Fruit fly (Drosophila melanogaster) whole organism, embryonic: Measurements from ENCODE around the gene CG42792.
A peak's percentile ranks its signal among the peaks of the same experiment; 100 is the strongest.

Experiments
- B-H2 ChIP-seq: fragments of 200-800 bp; sonication (Bioruptor generic); optimal IDR thresholded peaks from 2 replicates; lab custom pipeline; 2018; ENCODE audit warnings: missing biosample characterization, mild to moderate bottlenecking, missing genetic modification characterization
- CG10431 ChIP-seq: fragments of 200-800 bp; sonication (Bioruptor generic); optimal IDR thresholded peaks from 3 replicates; lab custom pipeline; 2018; ENCODE audit warnings: missing biosample characterization, mild to moderate bottlenecking, missing genetic modification characterization
- CG11085 ChIP-seq: fragments of 200-800 bp; sonication (Bioruptor generic); IDR thresholded peaks from 2 replicates; pipeline ENCODE4 v1.3.6; 2022; ENCODE audit warnings: missing biosample characterization, missing genetic modification characterization
- CG11723 ChIP-seq: fragments of 200-800 bp; sonication (Bioruptor generic); optimal IDR thresholded peaks from 2 replicates; lab custom pipeline; 2017; ENCODE audit warnings: missing biosample characterization, mild to moderate bottlenecking, missing genetic modification characterization
- CG12071 ChIP-seq: fragments of 200-800 bp; sonication (Bioruptor generic); optimal IDR thresholded peaks from 3 replicates; lab custom pipeline; 2018; ENCODE audit warnings: missing biosample characterization, mild to moderate bottlenecking, missing genetic modification characterization
- CG13775 ChIP-seq: fragments of 200-800 bp; sonication (Bioruptor generic); optimal IDR thresholded peaks from 3 replicates; lab custom pipeline; 2017; ENCODE audit warnings: missing biosample characterization, mild to moderate bottlenecking, missing genetic modification characterization
- CG14710 ChIP-seq: fragments of 200-800 bp; sonication (Bioruptor generic); optimal IDR thresholded peaks from 3 replicates; lab custom pipeline; 2019; ENCODE audit warnings: missing biosample characterization, mild to moderate bottlenecking, missing genetic modification characterization, moderate library complexity
- CG16815 ChIP-seq: fragments of 200-800 bp; sonication (Bioruptor generic); optimal IDR thresholded peaks from 3 replicates; lab custom pipeline; 2017; ENCODE audit warnings: missing biosample characterization, mild to moderate bottlenecking, missing genetic modification characterization
- CG17802 ChIP-seq: fragments of 200-800 bp; sonication (Bioruptor generic); optimal IDR thresholded peaks from 2 replicates; lab custom pipeline; 2018; ENCODE audit warnings: missing biosample characterization, mild to moderate bottlenecking, missing genetic modification characterization, moderate library complexity
- CG2120 ChIP-seq: fragments of 200-800 bp; sonication (Bioruptor generic); optimal IDR thresholded peaks from 3 replicates; lab custom pipeline; 2016; ENCODE audit warnings: missing biosample characterization, missing genetic modification characterization
- CG31224 ChIP-seq: fragments of 200-800 bp; sonication (Bioruptor generic); IDR thresholded peaks from 2 replicates; pipeline ENCODE4 v1.3.6; 2022; ENCODE audit warnings: missing biosample characterization, missing genetic modification characterization
- CG31365 ChIP-seq: fragments of 200-800 bp; sonication (Bioruptor generic); optimal IDR thresholded peaks from 2 replicates; lab custom pipeline; 2018; ENCODE audit warnings: missing biosample characterization, mild to moderate bottlenecking, missing genetic modification characterization
- CG33557 ChIP-seq: fragments of 200-800 bp; sonication (Bioruptor generic); optimal IDR thresholded peaks from 2 replicates; lab custom pipeline; 2019; ENCODE audit warnings: missing biosample characterization, mild to moderate bottlenecking, missing genetic modification characterization, moderate library complexity
- CG34224 ChIP-seq: fragments of 200-800 bp; sonication (Bioruptor generic); IDR thresholded peaks from 3 replicates; pipeline ENCODE4 v1.3.6; 2022; ENCODE audit warnings: missing biosample characterization, missing genetic modification characterization; ENCODE audit not compliant: partially characterized antibody
- CG43689 ChIP-seq: fragments of 200-800 bp; sonication (Bioruptor generic); IDR thresholded peaks from 2 replicates; pipeline ENCODE4 v1.3.6; 2022; ENCODE audit warnings: missing biosample characterization, missing genetic modification characterization
- CG6791 ChIP-seq: fragments of 200-800 bp; sonication (Bioruptor generic); IDR thresholded peaks from 3 replicates; pipeline ENCODE4 v1.3.6; 2022; ENCODE audit warnings: missing biosample characterization, missing genetic modification characterization; ENCODE audit not compliant: partially characterized antibody
- CG7745 ChIP-seq: fragments of 200-800 bp; sonication (Bioruptor generic); optimal IDR thresholded peaks from 2 replicates; lab custom pipeline; 2018; ENCODE audit warnings: missing biosample characterization, mild to moderate bottlenecking, missing genetic modification characterization, moderate library complexity
- CG7987 ChIP-seq: fragments of 200-800 bp; sonication (Bioruptor generic); optimal IDR thresholded peaks from 2 replicates; lab custom pipeline; 2018; ENCODE audit warnings: missing biosample characterization, mild to moderate bottlenecking, missing genetic modification characterization, moderate library complexity
- D19A ChIP-seq: fragments of 200-800 bp; optimal IDR thresholded peaks from 3 replicates; lab custom pipeline; 2019; ENCODE audit warnings: missing biosample characterization, mild to moderate bottlenecking, missing genetic modification characterization, moderate library complexity
- Dll ChIP-seq: fragments of 200-800 bp; sonication (Bioruptor generic); IDR thresholded peaks from 4 replicates; pipeline ENCODE4 v1.3.6; 2022; ENCODE audit warnings: missing biosample characterization, missing genetic modification characterization; ENCODE audit not compliant: partially characterized antibody
- Hr78 ChIP-seq, 2 experiments: fragments of 200-800 bp in 1 of 2; fragments of >200 bp in 1 of 2; sonication (Bioruptor generic) in 1 of 2; optimal IDR thresholded peaks; 2 replicates each; lab custom pipeline; 2017 to 2019; ENCODE audit warnings: missing biosample characterization in 2 of 2, missing genetic modification characterization in 2 of 2, mild to moderate bottlenecking in 1 of 2, moderate library complexity in 1 of 2
- Kr ChIP-seq: fragments of 200-800 bp; sonication (Bioruptor generic); optimal IDR thresholded peaks from 2 replicates; lab custom pipeline; 2017; ENCODE audit warnings: missing biosample characterization, mild to moderate bottlenecking, missing genetic modification characterization
- Lim3 ChIP-seq: fragments of 200-800 bp; sonication (Bioruptor generic); IDR thresholded peaks from 2 replicates; pipeline ENCODE4 v1.3.6; 2022; ENCODE audit warnings: missing biosample characterization, missing genetic modification characterization
- MTF-1 ChIP-seq: fragments of 200-800 bp; sonication (Bioruptor generic); optimal IDR thresholded peaks from 2 replicates; lab custom pipeline; 2018; ENCODE audit warnings: missing biosample characterization, mild to moderate bottlenecking, missing genetic modification characterization, borderline replicate concordance
- Optix ChIP-seq: fragments of 200-800 bp; sonication (Bioruptor generic); IDR thresholded peaks from 3 replicates; pipeline ENCODE4 v1.3.6; 2022; ENCODE audit warnings: missing biosample characterization, missing genetic modification characterization
- Poxn ChIP-seq: fragments of 200-800 bp; sonication (Bioruptor generic); IDR thresholded peaks from 2 replicates; pipeline ENCODE4 v1.3.6; 2022; ENCODE audit warnings: missing biosample characterization, missing genetic modification characterization
- Scr ChIP-seq: fragments of 200-800 bp; sonication (Bioruptor generic); IDR thresholded peaks from 2 replicates; pipeline ENCODE4 v1.3.6; 2022; ENCODE audit warnings: missing biosample characterization, missing genetic modification characterization; ENCODE audit not compliant: partially characterized antibody
- Six4 ChIP-seq: fragments of 200-800 bp; sonication (Bioruptor generic); optimal IDR thresholded peaks from 2 replicates; lab custom pipeline; 2016; ENCODE audit warnings: missing biosample characterization, missing genetic modification characterization
- TFAM ChIP-seq: fragments of 200-800 bp; sonication (Bioruptor generic); optimal IDR thresholded peaks from 2 replicates; lab custom pipeline; 2017; ENCODE audit warnings: missing biosample characterization, missing genetic modification characterization, inconsistent platforms
- ab ChIP-seq: fragments of 200-800 bp; sonication (Bioruptor generic); optimal IDR thresholded peaks from 2 replicates; lab custom pipeline; 2016; ENCODE audit warnings: missing biosample characterization, missing genetic modification characterization
- az2 ChIP-seq: fragments of 200-800 bp; sonication (Bioruptor generic); optimal IDR thresholded peaks from 3 replicates; lab custom pipeline; 2016; ENCODE audit warnings: missing biosample characterization, missing genetic modification characterization
- br ChIP-seq: fragments of >200 bp; optimal IDR thresholded peaks from 2 replicates; lab custom pipeline; 2017
- chinmo ChIP-seq: fragments of 200-800 bp; sonication (Bioruptor generic); IDR thresholded peaks from 4 replicates; pipeline ENCODE4 v1.3.6; 2022; ENCODE audit warnings: missing biosample characterization, missing genetic modification characterization; ENCODE audit not compliant: partially characterized antibody
- crc ChIP-seq: fragments of 200-800 bp; sonication (Bioruptor generic); optimal IDR thresholded peaks from 2 replicates; lab custom pipeline; 2016; ENCODE audit warnings: missing biosample characterization, missing genetic modification characterization
- dm ChIP-seq: fragments of 200-800 bp; sonication (Bioruptor generic); optimal IDR thresholded peaks from 3 replicates; lab custom pipeline; 2016; ENCODE audit warnings: missing biosample characterization, missing genetic modification characterization
- dpn ChIP-seq, 2 experiments: fragments of 200-800 bp; sonication (Bioruptor generic); optimal IDR thresholded peaks; 3 replicates each; lab custom pipeline; 2016; ENCODE audit warnings: missing biosample characterization in 2 of 2, missing genetic modification characterization in 2 of 2
- exex ChIP-seq: fragments of 200-800 bp; sonication (Bioruptor generic); optimal IDR thresholded peaks from 4 replicates; lab custom pipeline; 2018; ENCODE audit warnings: missing biosample characterization, mild to moderate bottlenecking, missing genetic modification characterization, moderate library complexity
- fd102C ChIP-seq: fragments of 200-800 bp; sonication (Bioruptor generic); optimal IDR thresholded peaks from 2 replicates; lab custom pipeline; 2018; ENCODE audit warnings: missing biosample characterization, mild to moderate bottlenecking, missing genetic modification characterization, moderate library complexity
- gce ChIP-seq: fragments of 200-800 bp; sonication (Bioruptor generic); IDR thresholded peaks from 3 replicates; pipeline ENCODE4 v1.3.6; 2022; ENCODE audit warnings: missing biosample characterization, missing genetic modification characterization
- gfzf ChIP-seq: fragments of 200-800 bp; sonication (Bioruptor generic); optimal IDR thresholded peaks from 2 replicates; lab custom pipeline; 2016; ENCODE audit warnings: missing biosample characterization, mild to moderate bottlenecking, missing genetic modification characterization, moderate library complexity
- her ChIP-seq: fragments of 200-800 bp; sonication (Bioruptor generic); optimal IDR thresholded peaks from 2 replicates; lab custom pipeline; 2016; ENCODE audit warnings: missing biosample characterization, missing genetic modification characterization
- ken ChIP-seq: fragments of 200-800 bp; sonication (Bioruptor generic); IDR thresholded peaks from 3 replicates; pipeline ENCODE4 v1.3.6; 2022; ENCODE audit warnings: missing biosample characterization, missing genetic modification characterization
- nerfin-2 ChIP-seq: fragments of 200-800 bp; sonication (Bioruptor generic); IDR thresholded peaks from 2 replicates; pipeline ENCODE4 v1.3.6; 2022; ENCODE audit warnings: missing biosample characterization, missing genetic modification characterization; ENCODE audit not compliant: partially characterized antibody
- oc ChIP-seq: fragments of 200-800 bp; sonication (Bioruptor generic); optimal IDR thresholded peaks from 2 replicates; lab custom pipeline; 2018; ENCODE audit warnings: missing biosample characterization, mild to moderate bottlenecking, missing genetic modification characterization, moderate library complexity
- phol ChIP-seq: fragments of 200-800 bp; sonication (Bioruptor generic); optimal IDR thresholded peaks from 3 replicates; lab custom pipeline; 2018; ENCODE audit warnings: missing biosample characterization, mild to moderate bottlenecking, missing genetic modification characterization, moderate library complexity
- shn ChIP-seq: fragments of 200-800 bp; sonication (Bioruptor generic); optimal IDR thresholded peaks from 3 replicates; lab custom pipeline; 2016; ENCODE audit warnings: missing biosample characterization, missing genetic modification characterization
- tx ChIP-seq: fragments of 200-800 bp; sonication (Bioruptor generic); optimal IDR thresholded peaks from 2 replicates; lab custom pipeline; 2016; ENCODE audit warnings: missing biosample characterization, missing genetic modification characterization
- wdn ChIP-seq: fragments of 200-800 bp; sonication (Bioruptor generic); IDR thresholded peaks from 2 replicates; pipeline ENCODE4 v1.3.6; 2022; ENCODE audit warnings: missing biosample characterization, missing genetic modification characterization
- zen ChIP-seq: fragments of 200-800 bp; sonication (Bioruptor generic); optimal IDR thresholded peaks from 3 replicates; lab custom pipeline; 2018; ENCODE audit warnings: missing biosample characterization, mild to moderate bottlenecking, missing genetic modification characterization, moderate library complexity

The CG42792 gene

DNA sequence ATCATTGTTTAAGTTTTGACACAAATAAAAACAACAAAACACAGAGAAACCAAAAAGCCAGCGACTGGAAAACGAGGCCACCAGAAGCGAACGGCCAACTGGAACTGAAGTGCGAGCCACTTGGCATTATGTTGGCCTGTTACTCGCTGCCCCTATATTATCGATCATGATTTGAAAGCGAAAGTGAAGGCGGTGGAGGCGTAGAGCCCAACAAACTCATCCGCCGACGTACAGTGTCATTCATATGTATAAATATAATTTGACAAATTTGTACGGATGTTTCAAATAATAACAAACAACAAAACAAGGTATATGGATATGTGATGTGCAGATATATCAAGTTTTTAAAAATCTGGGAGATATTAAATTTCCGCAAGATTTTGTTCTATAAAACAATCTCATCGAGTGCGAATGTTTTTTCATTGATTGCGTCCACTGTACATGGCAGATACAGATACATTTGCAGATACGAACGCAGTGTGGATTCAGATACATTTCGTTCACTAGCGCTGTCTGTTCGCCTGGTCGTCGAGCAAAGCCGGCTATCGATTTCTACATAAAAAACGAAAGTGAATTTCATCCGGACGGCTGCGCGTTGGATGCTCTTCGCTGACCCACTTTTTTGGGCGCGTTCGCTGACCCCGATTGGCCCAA, 45.8 kb upstream of the CG42792 start (continued):
- TF ChIP-seq her (GFP tag; lab: Kevin White, UChicago) (peak; percentile 94), tx (peak; percentile 93), Kr (GFP tag; lab: Kevin White, UChicago) (peak; percentile 49), nerfin-2 (GFP tag; lab: Robert Waterston, UW) (no peak; the same call in 1 of the 2 replicates), crc (GFP tag; lab: Kevin White, UChicago) (peak; percentile 93), Optix (peak; percentile 90), CG6791 (GFP tag; lab: Robert Waterston, UW) (no peak), Six4 (GFP tag; lab: Kevin White, UChicago) (peak; percentile 93), CG11723 (GFP tag; lab: Kevin White, UChicago) (peak; percentile 92), B-H2 (GFP tag; lab: Kevin White, UChicago) (peak; percentile 75), shn (peak; percentile 93), CG14710 (tag; lab: Kevin White, UChicago) (peak; percentile 91), Hr78 (GFP tag; optimal IDR thresholded peaks at IDR 0.05; lab: Kevin White, UChicago) (no peak), fd102C (GFP tag; lab: Kevin White, UChicago) (no peak), wdn (GFP tag; lab: Robert Waterston, UW) (peak; percentile 92), zen (tag; lab: Kevin White, UChicago) (peak; percentile 87), CG17802 (tag; lab: Kevin White, UChicago) (peak; percentile 88), D19A (peak; percentile 92), CG11085 (GFP tag; lab: Robert Waterston, UW) (peak; percentile 84), gce (GFP tag; lab: Robert Waterston, UW) (peak; percentile 94), CG7745 (tag; lab: Kevin White, UChicago) (peak; percentile 63), az2 (GFP tag; lab: Kevin White, UChicago) (peak; percentile 97), CG16815 (peak; percentile 88), Lim3 (GFP tag; lab: Robert Waterston, UW) (peak; percentile 93), Poxn (GFP tag; lab: Robert Waterston, UW) (peak; percentile 74), CG43689 (GFP tag; lab: Robert Waterston, UW) (peak; percentile 87), CG7987 (GFP tag; lab: Kevin White, UChicago) (peak; percentile 66), CG13775 (GFP tag; lab: Kevin White, UChicago) (peak; percentile 90), TFAM (GFP tag; lab: Kevin White, UChicago) (peak; percentile 80), MTF-1 (peak; percentile 67), CG10431 (peak; percentile 92), phol (tag; lab: Kevin White, UChicago) (peak; percentile 95), CG33557 (GFP tag; lab: Kevin White, UChicago) (peak; percentile 90), ken (GFP tag; lab: Robert Waterston, UW) (peak; percentile 93), CG31224 (GFP tag; lab: Robert Waterston, UW) (peak; percentile 97), dm (GFP tag; lab: Kevin White, UChicago) (peak; percentile 84), CG2120 (GFP tag; lab: Kevin White, UChicago) (peak; percentile 95), dpn (GFP tag; optimal IDR thresholded peaks at IDR 0.05; lab: Kevin White, UChicago) (peak; percentile 95 to 97), Dll (GFP tag; lab: Robert Waterston, UW) (peak; percentile 40; the same call in 1 of the 4 replicates), exex (tag; lab: Kevin White, UChicago) (peak; percentile 60), gfzf (GFP tag; lab: Kevin White, UChicago) (no peak), Scr (GFP tag; lab: Robert Waterston, UW) (0 out of 2 replicates have a peak, but pooled peaks have one; percentile 14), chinmo (no peak; the same call in 3 of the 4 replicates), br (no peak), CG34224 (no peak), ab (GFP tag; lab: Kevin White, UChicago) (peak; percentile 83), CG12071 (GFP tag; lab: Kevin White, UChicago) (peak; percentile 94), oc (peak; percentile 97), CG31365 (tag; lab: Kevin White, UChicago) (peak; percentile 80)
